Fruit fly (Drosophila melanogaster) whole organism, embryonic: Measurements from ENCODE around the gene Ide.

Experiments used
- Adf1 ChIP-seq: fragments of 200-800 bp; sonication (Bioruptor generic); IDR thresholded peaks from 2 replicates; pipeline ENCODE4 v1.3.6; 2022; ENCODE audit warnings: missing biosample characterization, missing genetic modification characterization
- Aef1 ChIP-seq: fragments of 200-800 bp; sonication (Bioruptor generic); IDR thresholded peaks from 3 replicates; pipeline ENCODE4 v1.3.6; 2022; ENCODE audit warnings: missing biosample characterization, missing genetic modification characterization
- Atf3 ChIP-seq: fragments of 200-800 bp; sonication (Bioruptor generic); optimal IDR thresholded peaks from 3 replicates; lab custom pipeline; 2016; ENCODE audit warnings: missing biosample characterization, missing genetic modification characterization
- Bdp1 ChIP-seq: fragments of 200-800 bp; sonication (Bioruptor generic); optimal IDR thresholded peaks from 3 replicates; lab custom pipeline; 2016; ENCODE audit warnings: missing biosample characterization, missing genetic modification characterization
- CG10209 ChIP-seq: fragments of 200-800 bp; sonication (Bioruptor generic); optimal IDR thresholded peaks from 3 replicates; lab custom pipeline; 2017; ENCODE audit warnings: missing biosample characterization, mild to moderate bottlenecking, missing genetic modification characterization, missing genetic modification reagents
- CG10462 ChIP-seq: fragments of 200-800 bp; sonication (Bioruptor generic); optimal IDR thresholded peaks from 2 replicates; lab custom pipeline; 2016; ENCODE audit warnings: missing biosample characterization, missing genetic modification characterization
- CG11085 ChIP-seq: fragments of 200-800 bp; sonication (Bioruptor generic); IDR thresholded peaks from 2 replicates; pipeline ENCODE4 v1.3.6; 2022; ENCODE audit warnings: missing biosample characterization, missing genetic modification characterization
- CG11247 ChIP-seq: fragments of 200-800 bp; sonication (Bioruptor generic); IDR thresholded peaks from 2 replicates; pipeline ENCODE4 v1.3.6; 2022; ENCODE audit warnings: missing biosample characterization, missing genetic modification characterization
- CG12942 ChIP-seq: fragments of 200-800 bp; sonication (Bioruptor generic); optimal IDR thresholded peaks from 3 replicates; lab custom pipeline; 2016; ENCODE audit warnings: missing biosample characterization, missing genetic modification characterization
- CG14050 ChIP-seq: fragments of 200-800 bp; sonication (Bioruptor generic); IDR thresholded peaks from 3 replicates; pipeline ENCODE4 v1.3.6; 2022; ENCODE audit warnings: missing biosample characterization, missing genetic modification characterization
- CG14860 ChIP-seq: fragments of 200-800 bp; sonication (Bioruptor generic); IDR thresholded peaks from 3 replicates; pipeline ENCODE4 v1.3.6; 2022; ENCODE audit warnings: missing biosample characterization, missing genetic modification characterization; ENCODE audit not compliant: partially characterized antibody
- CG18262 ChIP-seq: fragments of 200-800 bp; optimal IDR thresholded peaks from 3 replicates; lab custom pipeline; 2019; ENCODE audit warnings: missing biosample characterization, mild to moderate bottlenecking, missing genetic modification characterization, moderate library complexity
- CG1832 ChIP-seq: fragments of 200-800 bp; sonication (Bioruptor generic); optimal IDR thresholded peaks from 2 replicates; lab custom pipeline; 2017; ENCODE audit warnings: missing biosample characterization, mild to moderate bottlenecking, missing genetic modification characterization, inconsistent platforms
- CG18764 ChIP-seq: fragments of 200-800 bp; sonication (Bioruptor generic); optimal IDR thresholded peaks from 3 replicates; lab custom pipeline; 2016; ENCODE audit warnings: missing biosample characterization, missing genetic modification characterization
- CG2712 ChIP-seq: fragments of 200-800 bp; optimal IDR thresholded peaks from 3 replicates; lab custom pipeline; 2019; ENCODE audit warnings: missing biosample characterization, mild to moderate bottlenecking, missing genetic modification characterization, moderate library complexity
- CG2889 ChIP-seq: fragments of 200-800 bp; sonication (Bioruptor generic); IDR thresholded peaks from 3 replicates; pipeline ENCODE4 v1.3.6; 2022; ENCODE audit warnings: missing biosample characterization, missing genetic modification characterization
- CG31224 ChIP-seq: fragments of 200-800 bp; sonication (Bioruptor generic); IDR thresholded peaks from 2 replicates; pipeline ENCODE4 v1.3.6; 2022; ENCODE audit warnings: missing biosample characterization, missing genetic modification characterization
- CG34224 ChIP-seq: fragments of 200-800 bp; sonication (Bioruptor generic); IDR thresholded peaks from 3 replicates; pipeline ENCODE4 v1.3.6; 2022; ENCODE audit warnings: missing biosample characterization, missing genetic modification characterization; ENCODE audit not compliant: partially characterized antibody
- CG4404 ChIP-seq: fragments of 200-800 bp; sonication (Bioruptor generic); IDR thresholded peaks from 2 replicates; pipeline ENCODE4 v1.3.6; 2022; ENCODE audit warnings: missing biosample characterization, missing genetic modification characterization
- CG6254 ChIP-seq: fragments of 200-800 bp; sonication (Bioruptor generic); optimal IDR thresholded peaks from 3 replicates; lab custom pipeline; 2017; ENCODE audit warnings: mild to moderate bottlenecking, missing biosample characterization, missing genetic modification reagents, missing genetic modification characterization
- CG6765 ChIP-seq: fragments of 200-800 bp; sonication (Bioruptor generic); optimal IDR thresholded peaks from 3 replicates; lab custom pipeline; 2017; ENCODE audit warnings: missing biosample characterization, mild to moderate bottlenecking, missing genetic modification characterization
- CG6813 ChIP-seq: fragments of 200-800 bp; sonication (Bioruptor generic); optimal IDR thresholded peaks from 2 replicates; lab custom pipeline; 2017; ENCODE audit warnings: missing biosample characterization, missing genetic modification characterization, mild to moderate bottlenecking, moderate library complexity, missing genetic modification reagents
- CG7839 ChIP-seq: fragments of 200-800 bp; sonication (Bioruptor generic); optimal IDR thresholded peaks from 3 replicates; lab custom pipeline; 2018; ENCODE audit warnings: missing biosample characterization, mild to moderate bottlenecking, missing genetic modification characterization, moderate library complexity
- CG9817 ChIP-seq: fragments of 200-800 bp; sonication (Bioruptor generic); optimal IDR thresholded peaks from 2 replicates; lab custom pipeline; 2018; ENCODE audit warnings: missing biosample characterization, mild to moderate bottlenecking, missing genetic modification characterization, moderate library complexity
- CHES-1-like ChIP-seq: fragments of 200-800 bp; sonication (Bioruptor generic); optimal IDR thresholded peaks from 2 replicates; lab custom pipeline; 2016; ENCODE audit warnings: missing biosample characterization, missing genetic modification characterization
- D19B ChIP-seq: fragments of 200-800 bp; sonication (Bioruptor generic); optimal IDR thresholded peaks from 2 replicates; lab custom pipeline; 2017; ENCODE audit warnings: missing biosample characterization, mild to moderate bottlenecking, missing genetic modification characterization
- Dip2 ChIP-seq: fragments of 200-800 bp; sonication (Bioruptor generic); IDR thresholded peaks from 2 replicates; pipeline ENCODE4 v1.3.6; 2022; ENCODE audit warnings: missing biosample characterization, missing genetic modification characterization
- Dref ChIP-seq: fragments of 200-800 bp; sonication (Bioruptor generic); IDR thresholded peaks from 2 replicates; pipeline ENCODE4 v1.3.6; 2022; ENCODE audit warnings: missing biosample characterization, missing genetic modification characterization
- HmgZ ChIP-seq: fragments of 200-800 bp; sonication (Bioruptor generic); optimal IDR thresholded peaks from 2 replicates; lab custom pipeline; 2018; ENCODE audit warnings: missing biosample characterization, mild to moderate bottlenecking, missing genetic modification characterization
- Meics ChIP-seq: fragments of 200-800 bp; sonication (Bioruptor generic); optimal IDR thresholded peaks from 2 replicates; lab custom pipeline; 2017; ENCODE audit warnings: missing biosample characterization, mild to moderate bottlenecking, missing genetic modification characterization
- Neu2 ChIP-seq: fragments of 200-800 bp; sonication (Bioruptor generic); optimal IDR thresholded peaks from 3 replicates; lab custom pipeline; 2016; ENCODE audit warnings: missing biosample characterization, missing genetic modification characterization, borderline replicate concordance
- Nf-YB ChIP-seq: fragments of 200-800 bp; sonication (Bioruptor generic); optimal IDR thresholded peaks from 3 replicates; lab custom pipeline; 2019; ENCODE audit warnings: missing biosample characterization, mild to moderate bottlenecking, missing genetic modification characterization, moderate library complexity
- NfI ChIP-seq: fragments of 200-800 bp; sonication (Bioruptor generic); optimal IDR thresholded peaks from 3 replicates; lab custom pipeline; 2018; ENCODE audit warnings: missing biosample characterization, mild to moderate bottlenecking, missing genetic modification characterization, moderate library complexity
- Spps ChIP-seq: fragments of 200-800 bp; sonication (Bioruptor generic); optimal IDR thresholded peaks from 2 replicates; lab custom pipeline; 2018; ENCODE audit warnings: missing biosample characterization, mild to moderate bottlenecking, missing genetic modification characterization
- Sry-δ ChIP-seq: fragments of 200-800 bp; sonication (Bioruptor generic); optimal IDR thresholded peaks from 2 replicates; lab custom pipeline; 2016; ENCODE audit warnings: missing biosample characterization, missing genetic modification characterization
- Tbp ChIP-seq: fragments of >200 bp; optimal IDR thresholded peaks from 2 replicates; lab custom pipeline; 2018; ENCODE audit warnings: missing biosample characterization, missing genetic modification characterization
- aop ChIP-seq: fragments of 200-800 bp; sonication (Bioruptor generic); IDR thresholded peaks from 2 replicates; pipeline ENCODE4 v1.3.6; 2022; ENCODE audit warnings: missing biosample characterization, missing genetic modification characterization
- bcd ChIP-seq: fragments of 200-800 bp; sonication (Bioruptor generic); optimal IDR thresholded peaks from 2 replicates; lab custom pipeline; 2017; ENCODE audit warnings: missing biosample characterization, mild to moderate bottlenecking, missing genetic modification characterization
- btn ChIP-seq: fragments of 200-800 bp; sonication (Bioruptor generic); optimal IDR thresholded peaks from 2 replicates; lab custom pipeline; 2016; ENCODE audit warnings: missing biosample characterization, missing genetic modification characterization
- cato ChIP-seq: fragments of 200-800 bp; sonication (Bioruptor generic); optimal IDR thresholded peaks from 2 replicates; lab custom pipeline; 2016; ENCODE audit warnings: missing biosample characterization, missing genetic modification characterization, borderline replicate concordance
- chinmo ChIP-seq: fragments of 200-800 bp; sonication (Bioruptor generic); IDR thresholded peaks from 4 replicates; pipeline ENCODE4 v1.3.6; 2022; ENCODE audit warnings: missing biosample characterization, missing genetic modification characterization; ENCODE audit not compliant: partially characterized antibody
- en ChIP-seq: fragments of 200-800 bp; sonication (Bioruptor generic); optimal IDR thresholded peaks from 2 replicates; lab custom pipeline; 2016; ENCODE audit warnings: missing biosample characterization, missing genetic modification characterization
- fd64A ChIP-seq: fragments of 200-800 bp; sonication (Bioruptor generic); optimal IDR thresholded peaks from 3 replicates; lab custom pipeline; 2018; ENCODE audit warnings: missing biosample characterization, mild to moderate bottlenecking, missing genetic modification characterization
- fd96Cb ChIP-seq: fragments of 200-800 bp; sonication (Bioruptor generic); optimal IDR thresholded peaks from 2 replicates; lab custom pipeline; 2018; ENCODE audit warnings: missing biosample characterization, mild to moderate bottlenecking, missing genetic modification characterization, moderate library complexity
- hbn ChIP-seq: fragments of 200-800 bp; sonication (Bioruptor generic); IDR thresholded peaks from 2 replicates; pipeline ENCODE4 v1.3.6; 2022; ENCODE audit warnings: missing biosample characterization, missing genetic modification characterization; ENCODE audit not compliant: partially characterized antibody
- mirr ChIP-seq: fragments of 200-800 bp; sonication (Bioruptor generic); optimal IDR thresholded peaks from 3 replicates; lab custom pipeline; 2018; ENCODE audit warnings: missing biosample characterization, mild to moderate bottlenecking, missing genetic modification characterization
- nau ChIP-seq: fragments of 200-800 bp; sonication (Bioruptor generic); optimal IDR thresholded peaks from 3 replicates; lab custom pipeline; 2017; ENCODE audit warnings: missing biosample characterization, mild to moderate bottlenecking, missing genetic modification characterization, missing genetic modification reagents
- shn ChIP-seq: fragments of 200-800 bp; sonication (Bioruptor generic); optimal IDR thresholded peaks from 3 replicates; lab custom pipeline; 2016; ENCODE audit warnings: missing biosample characterization, missing genetic modification characterization
- wor ChIP-seq: fragments of 200-800 bp; sonication (Bioruptor generic); IDR thresholded peaks from 2 replicates; pipeline ENCODE4 v1.3.6; 2022; ENCODE audit warnings: missing biosample characterization, missing genetic modification characterization

Gene Ide

dm6 chr3L:20375878-20376563 lies at the start of gene Ide, which contains the start of gene RhoBTB (continued):
- TF ChIP-seq fd96Cb (tag; lab: Kevin White, UChicago), result peak; percentile 72
- TF ChIP-seq mirr, result no peak
- peak; percentile 80 for TF ChIP-seq CG12942
- TF ChIP-seq CG11085 (GFP tag; lab: Robert Waterston, UW), result peak; percentile 84
- TF ChIP-seq wor (GFP tag; lab: Robert Waterston, UW), result no peak; the same call in 1 of the 2 replicates
- TF ChIP-seq HmgZ (tag; lab: Kevin White, UChicago), result peak; percentile 72
- peak; percentile 66 for TF ChIP-seq Sry-δ (GFP tag; lab: Kevin White, UChicago)
- TF ChIP-seq Dip2, result peak; percentile 31; the same call in 1 of the 2 replicates
- TF ChIP-seq CG6254 (GFP tag; lab: Kevin White, UChicago), result no peak
- TF ChIP-seq Aef1 (GFP tag; lab: Robert Waterston, UW), result peak; percentile 78
- TF ChIP-seq CG1832 (GFP tag; lab: Kevin White, UChicago), result no peak
- TF ChIP-seq CG10209 (GFP tag; lab: Kevin White, UChicago), result peak; percentile 79
- TF ChIP-seq chinmo (GFP tag; lab: Robert Waterston, UW), result 0 out of 4 replicates have a peak, but pooled peaks have one; percentile 32
- no peak for TF ChIP-seq CG6765 (GFP tag; lab: Kevin White, UChicago)
- TF ChIP-seq shn, result peak; percentile 90
- peak; percentile 44 for TF ChIP-seq Dref
- no peak for TF ChIP-seq CG14860 (GFP tag; lab: Robert Waterston, UW)
- TF ChIP-seq nau (GFP tag; lab: Kevin White, UChicago), result no peak
- TF ChIP-seq CG2712 (tag; lab: Kevin White, UChicago), result peak; percentile 75
- TF ChIP-seq CG18764, result no peak
- TF ChIP-seq D19B, result peak; percentile 55
- peak; percentile 82 for TF ChIP-seq bcd
- peak; percentile 69 for TF ChIP-seq CG11247 (GFP tag; lab: Robert Waterston, UW)
- peak; percentile 33; the same call in 1 of the 3 replicates for TF ChIP-seq CG14050 (GFP tag; lab: Robert Waterston, UW)
- peak; percentile 77 for TF ChIP-seq cato (GFP tag; lab: Kevin White, UChicago)
- TF ChIP-seq Meics (GFP tag; lab: Kevin White, UChicago), result peak; percentile 71
- no peak for TF ChIP-seq Neu2 (GFP tag; lab: Kevin White, UChicago)
- peak; percentile 88 for TF ChIP-seq CHES-1-like (GFP tag; lab: Kevin White, UChicago)
- TF ChIP-seq Nf-YB (GFP tag; lab: Kevin White, UChicago), result peak; percentile 48
- TF ChIP-seq CG34224, result no peak
- TF ChIP-seq btn (GFP tag; lab: Kevin White, UChicago), result peak; percentile 12
- TF ChIP-seq Tbp (GFP tag; lab: Kevin White, UChicago), result no peak
- peak; percentile 52 for TF ChIP-seq en
- TF ChIP-seq CG4404 (GFP tag; lab: Robert Waterston, UW), result peak; percentile 75
- TF ChIP-seq CG2889 (GFP tag; lab: Robert Waterston, UW), result peak; percentile 64; the same call in 1 of the 3 replicates
- TF ChIP-seq NfI (GFP tag; lab: Kevin White, UChicago), result peak; percentile 82
- TF ChIP-seq Bdp1, result peak; percentile 63
- TF ChIP-seq CG18262 (tag; lab: Kevin White, UChicago), result no peak
- TF ChIP-seq Adf1 (GFP tag; lab: Robert Waterston, UW), result peak; percentile 32; the same call in 1 of the 2 replicates
- peak; percentile 85 for TF ChIP-seq CG7839 (tag; lab: Kevin White, UChicago)
- TF ChIP-seq hbn (GFP tag; lab: Robert Waterston, UW), result no peak
- TF ChIP-seq CG9817, result peak; percentile 95
- TF ChIP-seq Atf3 (GFP tag; lab: Kevin White, UChicago), result peak; percentile 77
- peak; percentile 64 for TF ChIP-seq CG31224 (GFP tag; lab: Robert Waterston, UW)
- TF ChIP-seq aop (GFP tag; lab: Robert Waterston, UW), result no peak
- TF ChIP-seq Spps, result no peak
- TF ChIP-seq CG10462 (GFP tag; lab: Kevin White, UChicago), result peak; percentile 63
- no peak for TF ChIP-seq CG6813 (GFP tag; lab: Kevin White, UChicago)
- no peak for TF ChIP-seq fd64A (GFP tag; lab: Kevin White, UChicago)
